Worm (Caenorhabditis elegans) whole organism, L1 larva: ENCODE results near the gene ZK470.2.

Experiments
- C04F5.9 ChIP-seq: sonication (generic microtip); optimal IDR thresholded peaks from 2 replicates; lab custom pipeline; 2016; ENCODE audit warnings: missing genetic modification characterization, missing compliant biosample characterization
- C16A3.4 ChIP-seq: fragments of 150-350 bp; optimal IDR thresholded peaks from 2 replicates; lab custom pipeline; 2014; ENCODE audit warnings: missing biosample characterization, missing genetic modification characterization
- C34B4.2 ChIP-seq: sonication (generic microtip); optimal IDR thresholded peaks from 2 replicates; lab custom pipeline; 2017; ENCODE audit warnings: mild to moderate bottlenecking, missing genetic modification characterization, missing compliant biosample characterization
- Y116A8C.19 ChIP-seq: sonication (generic microtip); optimal IDR thresholded peaks from 2 replicates; lab custom pipeline; 2016; ENCODE audit warnings: missing compliant biosample characterization, missing genetic modification characterization, borderline replicate concordance
- aly-2 ChIP-seq: fragments of 150-350 bp; optimal IDR thresholded peaks from 2 replicates; lab custom pipeline; 2014; ENCODE audit warnings: missing biosample characterization, missing genetic modification characterization
- ceh-63 ChIP-seq: fragments of 200-800 bp; sonication (Bioruptor generic); optimal IDR thresholded peaks from 2 replicates; lab custom pipeline; 2018; ENCODE audit warnings: mild to moderate bottlenecking, missing genetic modification characterization, missing compliant biosample characterization
- ceh-8 ChIP-seq: fragments of 200-800 bp; sonication (Bioruptor generic); optimal IDR thresholded peaks from 2 replicates; lab custom pipeline; 2018; ENCODE audit warnings: mild to moderate bottlenecking, missing genetic modification characterization, moderate library complexity, missing compliant biosample characterization
- ceh-82 ChIP-seq, 3 experiments: fragments of 150-350 bp in 1 of 3; sonication (generic microtip) in 2 of 3; optimal IDR thresholded peaks; 2 replicates each; lab custom pipeline; 2014 to 2017; ENCODE audit warnings: missing biosample characterization in 3 of 3, missing genetic modification characterization in 3 of 3
- ceh-88 ChIP-seq: fragments of 200-800 bp; sonication (Bioruptor generic); IDR thresholded peaks from 2 replicates; pipeline ENCODE4 v1.3.6; 2022; ENCODE audit warnings: missing genetic modification characterization, missing compliant biosample characterization
- ceh-90 ChIP-seq: sonication (generic microtip); optimal IDR thresholded peaks from 2 replicates; lab custom pipeline; 2016; ENCODE audit warnings: missing genetic modification characterization, missing compliant biosample characterization
- dpl-1 ChIP-seq, 3 experiments: fragments of 150-350 bp in 2 of 3; sonication (generic microtip) in 1 of 3; optimal IDR thresholded peaks; 2 replicates each; lab custom pipeline; 2014 to 2017; ENCODE audit warnings: missing biosample characterization in 3 of 3, missing genetic modification characterization in 3 of 3, missing genetic modification reagents in 3 of 3
- efl-1 ChIP-seq, 4 experiments: fragments of 150-350 bp; optimal IDR thresholded peaks in 3 of 4; peaks in 1 of 4; 1 replicate in 1 of 4; 2 replicates in 3 of 4; lab custom pipeline; 2014; ENCODE audit warnings: missing biosample characterization in 2 of 4, missing genetic modification characterization in 2 of 4, missing genetic modification reagents in 2 of 4
- elt-2 ChIP-seq: sonication (generic microtip); optimal IDR thresholded peaks from 2 replicates; lab custom pipeline; 2016; ENCODE audit warnings: missing genetic modification characterization, mild to moderate bottlenecking, inconsistent platforms, missing compliant biosample characterization, missing genetic modification reagents
- elt-3 ChIP-seq, 6 experiments: fragments of 150-350 bp in 1 of 6; sonication (generic microtip); optimal IDR thresholded peaks; 2 replicates each; lab custom pipeline; 2017 to 2018; ENCODE audit warnings: missing biosample characterization in 6 of 6, missing genetic modification characterization in 6 of 6, inconsistent platforms in 1 of 6
- fkh-10 ChIP-seq: sonication (generic microtip); optimal IDR thresholded peaks from 2 replicates; lab custom pipeline; 2017; ENCODE audit warnings: missing biosample characterization, missing genetic modification reagents, missing genetic modification characterization
- fkh-4 ChIP-seq: sonication (generic microtip); optimal IDR thresholded peaks from 2 replicates; lab custom pipeline; 2016; ENCODE audit warnings: missing compliant biosample characterization, missing genetic modification characterization, borderline replicate concordance
- grh-1 ChIP-seq: fragments of 200-800 bp; sonication (Bioruptor generic); IDR thresholded peaks from 2 replicates; pipeline ENCODE4 v1.3.6; 2022; ENCODE audit warnings: missing genetic modification reagents, missing genetic modification characterization, missing compliant biosample characterization
- hlh-17 ChIP-seq: fragments of 200-800 bp; sonication (Bioruptor generic); optimal IDR thresholded peaks from 2 replicates; lab custom pipeline; 2018; ENCODE audit warnings: missing genetic modification characterization, mild to moderate bottlenecking, missing compliant biosample characterization, moderate library complexity, borderline replicate concordance
- hlh-4 ChIP-seq: sonication (generic microtip); optimal IDR thresholded peaks from 2 replicates; lab custom pipeline; 2016; ENCODE audit warnings: mild to moderate bottlenecking, missing genetic modification characterization, missing compliant biosample characterization
- hpl-2 ChIP-seq: fragments of 150-350 bp; optimal IDR thresholded peaks from 2 replicates; lab custom pipeline; 2014; ENCODE audit warnings: missing biosample characterization, missing genetic modification reagents, missing genetic modification characterization
- irx-1 ChIP-seq: sonication (generic microtip); optimal IDR thresholded peaks from 2 replicates; lab custom pipeline; 2016; ENCODE audit warnings: missing genetic modification characterization, missing compliant biosample characterization
- isw-1 ChIP-seq: fragments of 200-800 bp; sonication (Bioruptor generic); IDR thresholded peaks from 2 replicates; pipeline ENCODE4 v1.3.6; 2022; ENCODE audit warnings: missing genetic modification characterization, missing compliant biosample characterization
- jun-1 ChIP-seq: fragments of 150-350 bp; optimal IDR thresholded peaks from 2 replicates; lab custom pipeline; 2014; ENCODE audit warnings: missing biosample characterization, missing genetic modification reagents, missing genetic modification characterization
- lin-13 ChIP-seq: fragments of 150-350 bp; optimal IDR thresholded peaks from 2 replicates; lab custom pipeline; 2014; ENCODE audit warnings: missing biosample characterization, missing genetic modification reagents, missing genetic modification characterization
- lin-35 ChIP-seq, 2 experiments: fragments of 150-350 bp; optimal IDR thresholded peaks; 2 replicates each; lab custom pipeline; 2014; ENCODE audit warnings: missing biosample characterization in 2 of 2, missing genetic modification characterization in 2 of 2, missing genetic modification reagents in 2 of 2
- lir-3 ChIP-seq: sonication (generic microtip); optimal IDR thresholded peaks from 2 replicates; lab custom pipeline; 2016; ENCODE audit warnings: mild to moderate bottlenecking, missing genetic modification characterization, moderate library complexity, missing compliant biosample characterization; ENCODE audit not compliant: poor library complexity
- lsy-2 ChIP-seq, 2 experiments: fragments of 150-350 bp; optimal IDR thresholded peaks; 2 replicates each; lab custom pipeline; 2014; ENCODE audit warnings: missing biosample characterization in 2 of 2, missing genetic modification characterization in 2 of 2
- mab-9 ChIP-seq: fragments of 200-800 bp; sonication (Bioruptor generic); IDR thresholded peaks from 2 replicates; pipeline ENCODE4 v1.3.6; 2022; ENCODE audit warnings: missing genetic modification reagents, missing genetic modification characterization, missing compliant biosample characterization
- mep-1 ChIP-seq: fragments of 150-350 bp; optimal IDR thresholded peaks from 2 replicates; lab custom pipeline; 2014; ENCODE audit warnings: missing biosample characterization, missing genetic modification characterization
- nhr-11 ChIP-seq: fragments of 150-350 bp; optimal IDR thresholded peaks from 2 replicates; lab custom pipeline; 2014; ENCODE audit warnings: missing biosample characterization, missing genetic modification characterization
- nhr-12 ChIP-seq: sonication (generic microtip); optimal IDR thresholded peaks from 2 replicates; lab custom pipeline; 2017; ENCODE audit warnings: missing biosample characterization, missing genetic modification characterization
- nhr-19 ChIP-seq: fragments of 200-800 bp; sonication (Bioruptor generic); conservative IDR thresholded peaks from 2 replicates; pipeline ENCODE4 v1.3.6; 2022; ENCODE audit warnings: missing genetic modification characterization, missing compliant biosample characterization
- nhr-20 ChIP-seq: sonication (generic microtip); optimal IDR thresholded peaks from 2 replicates; lab custom pipeline; 2016; ENCODE audit warnings: mild to moderate bottlenecking, missing genetic modification characterization, missing compliant biosample characterization
- nhr-237 ChIP-seq: fragments of 150-350 bp; optimal IDR thresholded peaks from 2 replicates; lab custom pipeline; 2014; ENCODE audit warnings: missing biosample characterization, missing genetic modification characterization
- nhr-71 ChIP-seq: sonication (generic microtip); optimal IDR thresholded peaks from 2 replicates; lab custom pipeline; 2016; ENCODE audit warnings: mild to moderate bottlenecking, missing genetic modification characterization, moderate library complexity, missing compliant biosample characterization
- nhr-76 ChIP-seq: sonication (generic microtip); optimal IDR thresholded peaks from 2 replicates; lab custom pipeline; 2017; ENCODE audit warnings: missing biosample characterization, missing genetic modification characterization
- nhr-77 ChIP-seq: fragments of 150-350 bp; optimal IDR thresholded peaks from 2 replicates; lab custom pipeline; 2014; ENCODE audit warnings: missing biosample characterization, missing genetic modification characterization
- nhr-84 ChIP-seq: sonication (generic microtip); optimal IDR thresholded peaks from 2 replicates; lab custom pipeline; 2017; ENCODE audit warnings: missing biosample characterization, missing genetic modification characterization
- pag-3 ChIP-seq: sonication (generic microtip); optimal IDR thresholded peaks from 2 replicates; lab custom pipeline; 2017; ENCODE audit warnings: missing genetic modification characterization, mild to moderate bottlenecking, missing compliant biosample characterization, antibody characterized with exemption, borderline replicate concordance; ENCODE audit not compliant: insufficient read depth
- pqm-1 ChIP-seq: sonication (generic microtip); optimal IDR thresholded peaks from 3 replicates; lab custom pipeline; 2017; ENCODE audit warnings: missing biosample characterization, missing genetic modification characterization
- rnt-1 ChIP-seq: sonication (generic microtip); optimal IDR thresholded peaks from 2 replicates; lab custom pipeline; 2016; ENCODE audit warnings: mild to moderate bottlenecking, missing genetic modification characterization, moderate library complexity, missing compliant biosample characterization
- skn-1 ChIP-seq: fragments of 150-350 bp; optimal IDR thresholded peaks from 2 replicates; lab custom pipeline; 2014; ENCODE audit warnings: missing biosample characterization, missing genetic modification characterization
- snpc-4 ChIP-seq: fragments of 150-350 bp; optimal IDR thresholded peaks from 2 replicates; lab custom pipeline; 2014; ENCODE audit warnings: missing biosample characterization, missing genetic modification characterization
- snu-23 ChIP-seq: sonication (generic microtip); optimal IDR thresholded peaks from 2 replicates; lab custom pipeline; 2016; ENCODE audit warnings: missing genetic modification characterization, missing compliant biosample characterization
- sup-37 ChIP-seq: fragments of 200-800 bp; sonication (Bioruptor generic); optimal IDR thresholded peaks from 2 replicates; lab custom pipeline; 2018; ENCODE audit warnings: mild to moderate bottlenecking, missing genetic modification characterization, missing compliant biosample characterization
- unc-130 ChIP-seq: fragments of 150-350 bp; optimal IDR thresholded peaks from 2 replicates; lab custom pipeline; 2017; ENCODE audit warnings: missing biosample characterization, missing genetic modification characterization, inconsistent platforms
- unc-30 ChIP-seq: sonication (generic microtip); optimal IDR thresholded peaks from 2 replicates; lab custom pipeline; 2017; ENCODE audit warnings: missing biosample characterization, missing genetic modification characterization
- unc-86 ChIP-seq: sonication (generic microtip); optimal IDR thresholded peaks from 2 replicates; lab custom pipeline; 2016; ENCODE audit warnings: missing genetic modification characterization, missing compliant biosample characterization
- vab-15 ChIP-seq: sonication (generic microtip); optimal IDR thresholded peaks from 2 replicates; lab custom pipeline; 2017; ENCODE audit warnings: missing genotype, mild to moderate bottlenecking, missing genetic modification characterization, missing compliant biosample characterization
- xbp-1 ChIP-seq: sonication (generic microtip); optimal IDR thresholded peaks from 2 replicates; lab custom pipeline; 2016; ENCODE audit warnings: missing genetic modification characterization, missing compliant biosample characterization
- zip-4 ChIP-seq: fragments of 200-800 bp; sonication (Bioruptor generic); optimal IDR thresholded peaks from 2 replicates; lab custom pipeline; 2018; ENCODE audit warnings: mild to moderate bottlenecking, missing genetic modification characterization, moderate library complexity, missing compliant biosample characterization
- ztf-4 ChIP-seq: fragments of 150-350 bp; optimal IDR thresholded peaks from 2 replicates; lab custom pipeline; 2014; ENCODE audit warnings: missing biosample characterization, missing genetic modification characterization

ZK470.2 gene

ce11 chrX:4142202-4142601, 7.2 kb downstream of the ZK470.2 start:
- TF ChIP-seq ztf-4 (tag; lab: Kevin White, UChicago) = peak; percentile 91
- TF ChIP-seq C04F5.9 (tag; lab: Kevin White, UChicago) = peak; percentile 48
- peak; percentile 60 for TF ChIP-seq snpc-4 (tag; lab: Kevin White, UChicago)
- peak; percentile 76 for TF ChIP-seq ceh-88 (GFP tag; lab: Robert Waterston, UW)
- TF ChIP-seq C34B4.2 (tag; lab: Kevin White, UChicago) = no peak
- TF ChIP-seq ceh-82 (tag; optimal IDR thresholded peaks at IDR 0.05; lab: Kevin White, UChicago) = peak in 2 of 3 experiments; percentile 30 to 41
- TF ChIP-seq pqm-1 (tag; lab: Kevin White, UChicago) = no peak
- peak in 2 of 6 experiments; percentile 72 to 75 for TF ChIP-seq elt-3 (tag; optimal IDR thresholded peaks at IDR 0.05; lab: Kevin White, UChicago)
- peak; percentile 56 to 82 for TF ChIP-seq lsy-2 (tag; optimal IDR thresholded peaks at IDR 0.05; lab: Kevin White, UChicago)
- TF ChIP-seq sup-37 = peak; percentile 77
- TF ChIP-seq nhr-11 (tag; lab: Kevin White, UChicago) = peak; percentile 29
- peak; percentile 39 to 47 for TF ChIP-seq efl-1 (optimal IDR thresholded peaks at IDR 0.05; lab: Kevin White, UChicago)
- peak; percentile 19 to 95 for TF ChIP-seq efl-1 (GFP tag; optimal IDR thresholded peaks at IDR 0.05 in 1 of 2; lab: Kevin White, UChicago)
- TF ChIP-seq hlh-4 = peak; percentile 40
- peak; percentile 96 for TF ChIP-seq nhr-19 (GFP tag; lab: Robert Waterston, UW)
- no peak for TF ChIP-seq nhr-76 (tag; lab: Kevin White, UChicago)
- TF ChIP-seq C16A3.4 (tag; lab: Kevin White, UChicago) = peak; percentile 55
- TF ChIP-seq isw-1 (GFP tag; lab: Robert Waterston, UW) = peak; percentile 47
- no peak for TF ChIP-seq aly-2 (tag; lab: Kevin White, UChicago)
- TF ChIP-seq xbp-1 (tag; lab: Kevin White, UChicago) = peak; percentile 73
- peak; percentile 90 for TF ChIP-seq elt-2
- no peak for TF ChIP-seq fkh-4 (tag; lab: Kevin White, UChicago)
- peak; percentile 76 for TF ChIP-seq grh-1 (GFP tag; lab: Robert Waterston, UW)
- TF ChIP-seq hpl-2 (GFP tag; lab: Kevin White, UChicago) = peak; percentile 10
- TF ChIP-seq ceh-8 (GFP tag; lab: Kevin White, UChicago) = peak; percentile 35
- peak; percentile 51 for TF ChIP-seq unc-130 (tag; lab: Kevin White, UChicago)
- peak; percentile 19 to 88 for TF ChIP-seq lin-35 (GFP tag; optimal IDR thresholded peaks at IDR 0.05; lab: Kevin White, UChicago)
- no peak for TF ChIP-seq ceh-90 (tag; lab: Kevin White, UChicago)
- peak; percentile 6 for TF ChIP-seq nhr-84
- TF ChIP-seq nhr-71 = peak; percentile 99
- no peak for TF ChIP-seq unc-30 (tag; lab: Kevin White, UChicago)
- no peak for TF ChIP-seq Y116A8C.19 (tag; lab: Kevin White, UChicago)
- TF ChIP-seq pag-3 (tag; lab: Kevin White, UChicago) = peak; percentile 59
- TF ChIP-seq unc-86 (tag; lab: Kevin White, UChicago) = peak; percentile 60
- peak; percentile 80 for TF ChIP-seq zip-4 (GFP tag; lab: Kevin White, UChicago)
- TF ChIP-seq vab-15 = no peak
- TF ChIP-seq fkh-10 (GFP tag; lab: Kevin White, UChicago) = peak; percentile 42
- peak; percentile 87 for TF ChIP-seq lir-3
- TF ChIP-seq dpl-1 (GFP tag; optimal IDR thresholded peaks at IDR 0.05; lab: Kevin White, UChicago) = peak; percentile 12 to 49 (median 43)
- TF ChIP-seq nhr-20 (tag; lab: Kevin White, UChicago) = peak; percentile 99
- peak; percentile 19 for TF ChIP-seq hlh-17 (GFP tag; lab: Kevin White, UChicago)
- TF ChIP-seq ceh-63 (GFP tag; lab: Kevin White, UChicago) = no peak
- peak; percentile 67; the same call in 1 of the 2 replicates for TF ChIP-seq mab-9 (GFP tag; lab: Robert Waterston, UW)
- peak; percentile 37 for TF ChIP-seq nhr-12 (tag; lab: Kevin White, UChicago)
- TF ChIP-seq lin-13 = peak; percentile 31
- TF ChIP-seq nhr-77 = peak; percentile 47
- peak; percentile 75 for TF ChIP-seq skn-1 (tag; lab: Kevin White, UChicago)
- TF ChIP-seq mep-1 = peak; percentile 84
- TF ChIP-seq snu-23 (GFP tag; lab: Kevin White, UChicago) = peak; percentile 90
- peak; percentile 82 for TF ChIP-seq irx-1 (tag; lab: Kevin White, UChicago)
- TF ChIP-seq nhr-237 (tag; lab: Kevin White, UChicago) = no peak
- TF ChIP-seq jun-1 (tag; lab: Kevin White, UChicago) = peak; percentile 53
- TF ChIP-seq rnt-1 (tag; lab: Kevin White, UChicago) = peak; percentile 92
